Worm (Caenorhabditis elegans): ENCODE results near the gene aqp-12.

DNA sequence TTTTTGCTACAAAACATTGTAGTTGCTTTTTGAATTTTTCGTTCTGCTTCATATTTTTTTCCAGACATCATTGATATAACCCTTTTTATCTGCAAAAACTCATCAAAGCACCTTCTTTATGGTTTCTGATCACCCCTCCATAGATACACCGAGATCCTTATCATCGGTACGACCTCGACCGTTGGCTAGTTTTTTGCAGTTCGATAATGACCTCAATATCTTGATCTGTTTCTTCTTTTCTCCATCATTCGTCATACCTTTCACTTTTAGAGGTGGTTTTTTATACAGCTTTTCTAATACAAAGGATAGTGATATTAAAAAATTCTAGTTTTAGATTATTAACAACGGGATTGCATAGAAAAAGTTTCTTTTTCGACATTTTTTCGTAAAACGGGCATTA lies 36.4 kb downstream of the aqp-12 start:
- TF ChIP-seq sox-4 (tag; optimal IDR thresholded peaks at IDR 0.05) (no peak), pat-9 (tag; optimal IDR thresholded peaks at IDR 0.05) (no peak), eyg-1 (tag; optimal IDR thresholded peaks at IDR 0.05) (no peak)
